Fruit fly (Drosophila melanogaster) whole organism, wandering third instar larva: Measurements from ENCODE around the gene GstT3.

Experiments
- N ChIP-seq: fragments of >200 bp; optimal IDR thresholded peaks from 2 replicates; lab custom pipeline; 2018; ENCODE audit warnings: missing biosample characterization, missing external identifiers, missing genetic modification characterization
- dmrt93B ChIP-seq: fragments of 200-800 bp; sonication (Bioruptor generic); optimal IDR thresholded peaks from 2 replicates; lab custom pipeline; 2018; ENCODE audit warnings: missing biosample characterization, mild to moderate bottlenecking, missing genetic modification characterization
- fru ChIP-seq: fragments of 200-800 bp; sonication (Bioruptor generic); optimal IDR thresholded peaks from 3 replicates; lab custom pipeline; 2016; ENCODE audit warnings: missing biosample characterization, mild to moderate bottlenecking, missing genetic modification characterization
- pan ChIP-seq: fragments of >200 bp; optimal IDR thresholded peaks from 2 replicates; lab custom pipeline; 2017
- rgr ChIP-seq: fragments of 200-800 bp; sonication (Bioruptor generic); optimal IDR thresholded peaks from 3 replicates; lab custom pipeline; 2016; ENCODE audit warnings: missing biosample characterization, mild to moderate bottlenecking, missing genetic modification characterization

DNA sequence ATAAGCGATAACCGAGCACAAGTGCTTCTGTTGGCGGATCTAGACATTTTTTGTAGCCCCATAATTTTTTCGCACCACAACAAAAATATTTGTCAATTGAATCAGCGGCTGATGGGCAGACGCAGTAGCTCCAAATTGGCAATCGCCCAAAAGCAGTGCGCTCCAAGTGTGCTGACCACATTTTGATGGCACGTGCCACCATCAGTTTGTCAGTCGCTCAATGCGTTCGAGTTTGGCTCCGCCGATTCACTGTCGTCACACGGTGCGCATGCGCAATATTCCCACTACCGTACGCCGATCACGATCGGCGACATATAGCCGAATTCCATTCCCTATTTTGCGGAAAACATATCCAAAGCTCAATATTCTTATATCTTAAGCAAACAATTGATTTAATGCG lies 11.4 kb downstream of the GstT3 start:
- no peak for TF ChIP-seq rgr (GFP tag; lab: Kevin White, UChicago)
- no peak for TF ChIP-seq pan
- TF ChIP-seq N, result no peak
- no peak for TF ChIP-seq dmrt93B (GFP tag; lab: Kevin White, UChicago)
- TF ChIP-seq fru (GFP tag; lab: Kevin White, UChicago), result no peak
